Worm (Caenorhabditis elegans): ENCODE measurements around the gene F35H8.1.
A peak's percentile ranks its signal among the peaks of the same experiment; 100 is the strongest.

The F35H8.1 gene

DNA sequence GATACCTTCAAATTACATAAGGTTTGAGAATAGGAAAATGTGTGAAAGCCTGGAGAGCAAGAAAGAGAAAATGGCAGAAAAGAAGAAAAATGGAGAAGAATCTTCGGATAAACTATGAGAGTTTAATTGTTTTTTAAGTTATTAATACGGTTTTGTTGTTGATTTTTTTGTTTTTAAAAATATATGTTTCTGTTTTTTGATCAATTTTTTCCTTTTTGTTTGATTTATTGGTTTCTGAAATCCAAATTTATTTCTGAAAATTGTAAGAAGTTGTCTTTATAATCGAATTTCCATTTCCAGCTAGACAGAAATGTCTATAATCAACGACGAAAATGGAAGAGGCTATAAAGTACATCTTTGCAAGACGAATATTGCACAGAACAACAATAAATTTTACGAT, 39.7 kb upstream of the F35H8.1 start, which contains the start of gene parp-2:
Gene parp-2, plus strand, starts transcription at position 301 of the 400 bp plus-strand sequence.
- TF ChIP-seq aly-1 (tag; optimal IDR thresholded peaks at IDR 0.05): no peak

ce11 chrII:9591071-9591470, 38.0 kb upstream of the F35H8.1 start, which contains the start of the genes E02H1.1 and tag-124:
Gene E02H1.1 (minus strand): TSS chrII:9591164.
Gene tag-124 (plus strand): TSS chrII:9591292.
- TF ChIP-seq tra-4 (tag; optimal IDR thresholded peaks at IDR 0.05) (no peak), tbx-37 (GFP tag; conservative IDR thresholded peaks at IDR 0.05) (peak; percentile 78), hmbx-1 (tag; optimal IDR thresholded peaks at IDR 0.05) (no peak), ceh-36 (tag; optimal IDR thresholded peaks at IDR 0.05) (no peak), sea-1 (GFP tag; conservative IDR thresholded peaks at IDR 0.05) (no peak), F13C5.2 (tag; optimal IDR thresholded peaks at IDR 0.05) (peak; percentile 43), aly-1 (tag; optimal IDR thresholded peaks at IDR 0.05) (no peak), ama-1 (optimal IDR thresholded peaks at IDR 0.05) (no peak)

- no peak for TF ChIP-seq ceh-36 (tag; optimal IDR thresholded peaks at IDR 0.05)
These were observed 36.6 kb upstream of the F35H8.1 start, which contains the start of gene eral-1 for ce11 chrII:9589667-9590066. Gene eral-1 (minus strand): TSS chrII:9589767.

ce11 chrII:9586734-9587209, 33.7 kb upstream of the F35H8.1 start, which contains the start of gene ugt-58:
Gene ugt-58 (minus strand): TSS chrII:9586784.
- TF ChIP-seq ama-1 (optimal IDR thresholded peaks at IDR 0.05) (no peak), pes-1 (GFP tag; IDR thresholded peaks at IDR 0.05) (no peak), tbx-37 (GFP tag; conservative IDR thresholded peaks at IDR 0.05) (no peak), flt-1 (GFP tag; IDR thresholded peaks at IDR 0.05) (no peak), hnd-1 (tag; optimal IDR thresholded peaks at IDR 0.05) (no peak), ets-7 (tag; optimal IDR thresholded peaks at IDR 0.05) (no peak), B0310.2 (tag; optimal IDR thresholded peaks at IDR 0.05) (no peak), ceh-13 (GFP tag; optimal IDR thresholded peaks at IDR 0.05) (no peak), F13C5.2 (tag; optimal IDR thresholded peaks at IDR 0.05) (no peak), tra-4 (tag; optimal IDR thresholded peaks at IDR 0.05) (no peak), scrt-1 (GFP tag; IDR thresholded peaks at IDR 0.05) (no peak), sea-1 (GFP tag; conservative IDR thresholded peaks at IDR 0.05) (no peak), tbx-11 (GFP tag; IDR thresholded peaks at IDR 0.05) (no peak), hmg-4 (GFP tag; optimal IDR thresholded peaks at IDR 0.05) (no peak)

DNA sequence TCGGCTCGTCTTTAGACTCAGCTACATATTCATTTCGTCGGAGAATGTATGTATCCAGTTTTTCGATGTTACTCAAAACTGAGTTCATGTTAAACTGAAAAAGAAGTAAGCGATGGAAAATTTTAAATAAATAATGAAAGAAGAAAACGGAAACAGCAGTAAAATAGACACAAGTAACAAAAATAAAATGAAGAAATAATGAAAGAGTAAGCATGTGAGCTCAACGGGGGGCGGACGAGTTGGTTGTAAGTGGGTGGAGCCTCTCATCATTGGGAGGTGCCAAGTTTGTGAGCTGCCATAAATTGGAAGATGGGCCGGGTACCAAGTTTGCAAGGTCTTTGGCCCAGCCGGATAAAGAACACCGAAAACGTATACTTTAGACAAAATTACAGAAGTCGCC, 30.4 kb upstream of the F35H8.1 start, which contains the start of gene wee-1.1:
Gene wee-1.1, minus strand, starts transcription at position 101 of the 400 bp plus-strand sequence.
- TF ChIP-seq flt-1 (GFP tag; IDR thresholded peaks at IDR 0.05): no peak
- no peak for TF ChIP-seq tbx-11 (GFP tag; IDR thresholded peaks at IDR 0.05)
- no peak for TF ChIP-seq scrt-1 (GFP tag; IDR thresholded peaks at IDR 0.05)
- TF ChIP-seq pes-1 (GFP tag; IDR thresholded peaks at IDR 0.05): no peak

- TF ChIP-seq ceh-13 (GFP tag; optimal IDR thresholded peaks at IDR 0.05) (no peak), hmbx-1 (tag; optimal IDR thresholded peaks at IDR 0.05) (no peak), pes-1 (GFP tag; IDR thresholded peaks at IDR 0.05) (no peak), B0310.2 (tag; optimal IDR thresholded peaks at IDR 0.05) (no peak), flt-1 (GFP tag; IDR thresholded peaks at IDR 0.05) (no peak), tra-4 (tag; optimal IDR thresholded peaks at IDR 0.05) (no peak), ceh-36 (tag; optimal IDR thresholded peaks at IDR 0.05) (no peak), scrt-1 (GFP tag; IDR thresholded peaks at IDR 0.05) (no peak), hmg-4 (GFP tag; optimal IDR thresholded peaks at IDR 0.05) (no peak), sea-1 (GFP tag; conservative IDR thresholded peaks at IDR 0.05) (no peak), F13C5.2 (tag; optimal IDR thresholded peaks at IDR 0.05) (no peak), ets-7 (tag; optimal IDR thresholded peaks at IDR 0.05) (no peak), tbx-37 (GFP tag; conservative IDR thresholded peaks at IDR 0.05) (no peak), ama-1 (optimal IDR thresholded peaks at IDR 0.05) (no peak), hnd-1 (tag; optimal IDR thresholded peaks at IDR 0.05) (no peak), tbx-11 (GFP tag; IDR thresholded peaks at IDR 0.05) (no peak), aly-1 (tag; optimal IDR thresholded peaks at IDR 0.05) (no peak)
These were observed 24.6 kb upstream of the F35H8.1 start for ce11 chrII:9577630-9578029.

ce11 chrII:9576707-9577106, 23.6 kb upstream of the F35H8.1 start:
- TF ChIP-seq tbx-37 (GFP tag; conservative IDR thresholded peaks at IDR 0.05) (no peak), ama-1 (optimal IDR thresholded peaks at IDR 0.05) (no peak), scrt-1 (GFP tag; IDR thresholded peaks at IDR 0.05) (no peak), hnd-1 (tag; optimal IDR thresholded peaks at IDR 0.05) (no peak), aly-1 (tag; optimal IDR thresholded peaks at IDR 0.05) (no peak)

ce11 chrII:9575670-9576069, 22.6 kb upstream of the F35H8.1 start, which contains the start of gene exc-7:
Gene exc-7 (plus strand): TSS chrII:9575970.
- no peak for TF ChIP-seq ama-1 (optimal IDR thresholded peaks at IDR 0.05)
- no peak for TF ChIP-seq pes-1 (GFP tag; IDR thresholded peaks at IDR 0.05)
- no peak for TF ChIP-seq hmbx-1 (tag; optimal IDR thresholded peaks at IDR 0.05)
- TF ChIP-seq tbx-11 (GFP tag; IDR thresholded peaks at IDR 0.05): no peak
- no peak for TF ChIP-seq hnd-1 (tag; optimal IDR thresholded peaks at IDR 0.05)
- TF ChIP-seq ceh-36 (tag; optimal IDR thresholded peaks at IDR 0.05): no peak
- no peak for TF ChIP-seq B0310.2 (tag; optimal IDR thresholded peaks at IDR 0.05)
- no peak for TF ChIP-seq flt-1 (GFP tag; IDR thresholded peaks at IDR 0.05)
- TF ChIP-seq aly-1 (tag; optimal IDR thresholded peaks at IDR 0.05): no peak
- no peak for TF ChIP-seq F13C5.2 (tag; optimal IDR thresholded peaks at IDR 0.05)
- TF ChIP-seq tbx-37 (GFP tag; conservative IDR thresholded peaks at IDR 0.05): no peak
- no peak for TF ChIP-seq scrt-1 (GFP tag; IDR thresholded peaks at IDR 0.05)

ce11 chrII:9574406-9574805, 21.3 kb upstream of the F35H8.1 start:
- TF ChIP-seq F13C5.2 (tag; optimal IDR thresholded peaks at IDR 0.05) (peak; percentile 20), ceh-36 (tag; optimal IDR thresholded peaks at IDR 0.05) (no peak), hmg-4 (GFP tag; optimal IDR thresholded peaks at IDR 0.05) (peak; percentile 39)

All from whole organism, early embryonic.